Fruit fly (Drosophila melanogaster) whole organism, larva: Measurements from ENCODE around the gene CG15252.

ENCODE experiments used
- noc ChIP-seq: fragments of 200-800 bp; sonication (Bioruptor generic); optimal IDR thresholded peaks from 3 replicates; lab custom pipeline; 2019; ENCODE audit warnings: missing biosample characterization, mild to moderate bottlenecking, missing genetic modification characterization, moderate library complexity

CG15252 gene

DNA sequence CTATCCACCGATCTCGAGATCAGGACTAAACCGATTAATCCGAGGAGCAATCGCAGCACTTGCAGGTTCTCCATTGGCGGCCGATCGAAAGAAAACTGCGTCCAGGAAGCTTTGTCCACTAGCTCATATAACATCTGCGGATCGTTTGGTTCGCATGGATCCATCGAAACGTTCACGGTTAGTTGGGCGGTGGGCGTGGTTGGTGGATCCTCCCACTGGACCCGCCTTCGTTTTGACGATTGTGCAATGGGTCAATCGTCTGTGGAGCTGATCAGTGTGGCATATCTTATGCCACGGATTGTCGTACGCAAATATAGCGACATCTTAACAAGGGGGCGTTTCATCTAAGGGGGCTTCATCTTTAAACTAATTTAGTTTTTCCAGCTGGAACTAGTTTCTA, at the start of gene CG15252:
Gene CG15252 (minus strand): TSS at position 101 of the 400 bp plus-strand sequence.
- TF ChIP-seq noc = no peak

DNA sequence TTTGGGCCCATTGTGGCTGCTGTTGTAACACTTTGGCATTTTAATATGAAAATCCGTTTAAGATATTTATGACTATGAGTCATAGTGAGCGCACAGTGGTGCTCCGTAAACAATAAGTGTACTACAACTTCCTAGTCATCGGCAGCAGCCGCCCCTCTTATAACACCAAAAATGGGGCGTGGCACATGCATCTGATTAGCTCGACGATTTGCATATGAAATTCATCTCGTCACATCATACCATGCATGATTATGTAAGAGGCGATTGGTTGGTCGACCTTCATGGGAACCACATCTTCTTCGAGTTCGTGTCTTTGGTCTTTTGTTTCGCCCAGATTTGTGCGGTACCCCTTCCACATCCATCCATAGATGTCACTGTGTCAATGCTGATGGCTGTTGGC, 49.4 kb upstream of the CG15252 start:
- no peak for TF ChIP-seq noc

DNA sequence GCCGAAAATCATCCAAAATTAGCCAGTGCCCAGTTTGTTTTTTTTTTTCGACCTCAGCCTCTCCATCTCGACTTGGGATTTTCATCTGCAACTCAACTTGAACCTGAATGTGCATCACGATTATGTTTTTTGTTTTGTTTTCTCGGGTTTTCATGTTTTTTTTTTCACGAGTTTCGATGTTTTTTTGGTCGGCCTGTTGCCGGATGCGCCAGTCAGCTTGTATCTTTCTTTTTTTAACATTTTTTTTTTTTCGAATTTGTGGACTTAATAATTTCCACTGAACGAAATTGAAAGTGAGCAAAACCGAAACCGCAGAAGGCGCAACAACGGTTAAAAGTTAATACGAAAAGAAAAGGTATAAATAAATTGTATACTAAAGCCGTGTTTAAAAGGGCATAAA, 41.4 kb upstream of the CG15252 start:
- TF ChIP-seq noc = no peak

DNA sequence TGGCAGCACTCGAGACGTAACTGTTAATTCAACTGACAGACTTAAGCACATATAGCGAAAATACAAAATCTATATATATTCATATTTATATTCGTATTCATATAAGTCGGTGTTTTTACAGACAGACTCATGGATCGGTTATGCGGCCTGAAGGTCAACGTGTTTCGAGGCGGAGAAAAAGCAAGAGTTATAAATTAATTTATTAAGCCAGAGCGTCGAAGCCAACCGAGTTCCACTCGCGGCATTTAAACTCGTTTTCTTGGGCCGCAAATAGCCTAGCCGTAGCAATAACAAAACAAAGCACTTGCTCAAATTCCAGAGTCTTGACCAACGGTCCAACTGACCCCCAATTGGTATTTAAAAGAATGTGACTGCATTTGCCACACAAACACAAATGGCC, 40.5 kb upstream of the CG15252 start:
- TF ChIP-seq noc = no peak

DNA sequence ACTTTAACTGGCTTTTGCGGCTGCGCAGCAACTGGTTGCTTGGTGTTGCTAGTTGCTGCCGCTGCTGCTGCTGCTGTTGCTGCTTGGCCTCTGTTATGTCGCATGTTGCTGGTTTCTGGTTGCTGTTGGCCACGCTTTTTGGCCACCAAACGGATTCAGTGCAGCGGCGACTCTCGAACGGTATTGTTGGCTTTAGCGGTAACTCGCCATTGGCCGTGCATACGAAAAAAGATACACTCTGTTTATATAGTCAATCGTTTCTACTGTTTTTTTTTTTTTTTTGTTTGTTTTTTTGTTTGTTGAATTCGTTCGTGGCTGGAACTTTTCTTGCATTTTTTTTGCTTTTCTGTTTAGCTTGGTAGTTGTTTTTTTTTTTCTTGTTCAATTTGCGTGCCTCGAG, 36.4 kb upstream of the CG15252 start, which contains the start of gene Cht6:
Gene Cht6 (plus strand): TSS at position 122 of the 400 bp plus-strand sequence.
- TF ChIP-seq noc = no peak

DNA sequence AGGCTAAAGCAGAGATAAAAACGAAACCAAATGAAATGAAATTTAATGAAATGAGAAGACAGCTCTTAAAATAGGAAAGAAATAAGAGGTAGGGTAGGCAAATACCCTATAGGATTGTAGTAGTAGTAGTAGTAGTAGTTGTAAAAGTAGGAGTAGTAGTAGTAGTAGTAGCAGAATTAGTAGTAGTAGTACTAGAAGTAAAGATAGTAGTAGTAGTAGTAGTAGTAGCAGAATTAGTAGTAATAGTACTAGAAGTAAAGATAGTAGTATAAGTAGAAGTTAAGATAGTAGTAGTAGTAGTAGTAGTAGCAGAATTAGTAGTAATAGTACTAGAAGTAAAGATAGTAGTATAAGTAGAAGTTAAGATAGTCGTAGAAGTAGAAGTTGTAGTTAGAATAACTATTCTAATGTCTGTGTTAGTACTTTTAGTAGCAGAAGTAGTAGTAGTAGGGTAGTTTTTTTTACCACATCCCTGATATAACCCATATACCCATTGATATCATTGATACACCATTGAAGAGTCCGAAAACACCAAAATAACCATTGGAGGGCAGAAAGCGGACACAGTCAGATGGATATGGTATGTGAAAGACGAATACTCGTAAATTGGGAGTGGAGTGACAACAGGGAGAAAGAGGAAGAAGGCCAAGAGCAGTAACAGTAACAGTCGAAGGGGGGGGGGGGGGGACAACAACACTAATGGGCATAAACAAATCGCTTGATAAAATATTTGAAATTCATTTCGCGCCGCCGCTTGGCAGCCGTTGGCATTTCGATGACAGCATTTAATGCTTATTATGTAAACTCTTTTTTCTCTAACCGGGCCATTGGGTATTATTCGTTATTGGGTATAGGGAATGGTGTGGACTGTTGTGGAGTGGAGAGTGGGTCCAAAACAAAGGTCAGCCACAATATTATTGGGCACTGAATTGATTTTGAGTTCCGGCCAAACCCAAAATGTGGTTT, 34.7 kb upstream of the CG15252 start:
- no peak for TF ChIP-seq noc

DNA sequence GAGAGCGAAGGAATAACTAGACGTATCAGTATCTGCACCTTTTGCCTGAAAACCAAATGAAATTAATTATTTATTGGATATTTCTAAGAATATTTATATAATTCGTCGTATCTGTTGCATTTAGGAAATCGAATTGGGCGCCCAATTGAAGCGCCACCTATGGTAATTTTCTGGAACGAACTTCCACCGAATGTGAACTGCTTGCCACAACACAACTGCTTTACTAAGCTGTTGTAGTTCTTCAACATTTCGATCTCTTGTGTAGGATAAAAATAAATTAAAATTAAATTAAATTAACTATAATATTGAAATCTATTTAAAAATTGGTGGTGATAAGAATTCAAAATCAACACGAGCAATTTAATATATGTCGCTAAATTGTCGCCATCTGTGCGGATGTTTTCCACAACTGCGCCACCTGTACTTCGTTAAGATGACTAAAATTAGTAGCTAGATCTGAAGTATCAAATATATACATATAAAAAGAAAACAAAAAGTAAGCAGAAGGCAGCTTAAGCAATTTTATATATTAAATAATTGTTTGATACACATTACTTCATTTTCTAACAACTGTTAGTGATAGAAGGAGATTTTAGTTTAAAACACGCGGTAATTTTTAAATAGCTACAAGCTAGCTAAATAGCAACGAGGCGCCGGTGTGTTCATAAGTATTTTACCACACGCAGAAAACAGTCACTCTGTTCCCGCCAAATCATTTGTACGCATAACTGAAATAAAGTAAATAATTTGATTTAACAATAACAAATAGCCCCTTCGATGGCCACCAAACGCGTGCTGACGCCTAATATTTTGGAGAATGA, 29.6 kb upstream of the CG15252 start, which contains the start of gene Dna2:
Gene Dna2 (plus strand): TSS at position 688 of the 821 bp plus-strand sequence.
- TF ChIP-seq noc = no peak

DNA sequence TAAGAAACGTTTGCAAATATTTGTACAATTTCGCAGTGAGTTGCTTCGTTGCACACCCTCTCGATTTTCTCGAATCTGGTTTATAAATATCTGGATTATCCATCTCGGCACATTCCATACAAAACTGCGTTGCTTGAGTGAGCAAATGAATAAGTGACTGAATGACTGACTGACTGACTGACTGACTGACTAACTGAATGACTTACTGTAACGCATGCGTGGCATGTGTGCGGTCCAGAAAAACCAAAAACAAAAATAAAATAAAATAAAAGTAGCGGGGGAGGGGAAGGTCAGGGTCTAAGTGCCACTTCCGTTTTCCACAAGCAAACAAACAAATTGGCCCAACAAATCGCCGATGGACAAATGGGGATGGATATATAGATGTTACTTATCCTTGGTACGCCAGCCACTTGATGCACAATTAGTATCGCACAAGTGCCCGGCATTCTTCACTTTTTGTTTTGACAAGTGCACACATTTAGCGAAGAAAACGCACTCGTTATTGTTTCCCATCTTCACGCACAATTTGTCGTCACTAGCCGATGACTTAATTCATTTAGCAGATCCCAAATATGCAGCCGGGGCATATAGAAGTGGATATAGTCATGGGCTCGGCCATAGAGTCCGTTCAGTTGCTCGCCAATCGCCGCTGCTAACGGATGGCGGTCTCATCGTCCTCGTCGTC, 28.4 kb upstream of the CG15252 start, which contains the start of gene CG33557:
Gene CG33557 (plus strand): TSS at position 635 of the 685 bp plus-strand sequence.
- TF ChIP-seq noc = no peak

DNA sequence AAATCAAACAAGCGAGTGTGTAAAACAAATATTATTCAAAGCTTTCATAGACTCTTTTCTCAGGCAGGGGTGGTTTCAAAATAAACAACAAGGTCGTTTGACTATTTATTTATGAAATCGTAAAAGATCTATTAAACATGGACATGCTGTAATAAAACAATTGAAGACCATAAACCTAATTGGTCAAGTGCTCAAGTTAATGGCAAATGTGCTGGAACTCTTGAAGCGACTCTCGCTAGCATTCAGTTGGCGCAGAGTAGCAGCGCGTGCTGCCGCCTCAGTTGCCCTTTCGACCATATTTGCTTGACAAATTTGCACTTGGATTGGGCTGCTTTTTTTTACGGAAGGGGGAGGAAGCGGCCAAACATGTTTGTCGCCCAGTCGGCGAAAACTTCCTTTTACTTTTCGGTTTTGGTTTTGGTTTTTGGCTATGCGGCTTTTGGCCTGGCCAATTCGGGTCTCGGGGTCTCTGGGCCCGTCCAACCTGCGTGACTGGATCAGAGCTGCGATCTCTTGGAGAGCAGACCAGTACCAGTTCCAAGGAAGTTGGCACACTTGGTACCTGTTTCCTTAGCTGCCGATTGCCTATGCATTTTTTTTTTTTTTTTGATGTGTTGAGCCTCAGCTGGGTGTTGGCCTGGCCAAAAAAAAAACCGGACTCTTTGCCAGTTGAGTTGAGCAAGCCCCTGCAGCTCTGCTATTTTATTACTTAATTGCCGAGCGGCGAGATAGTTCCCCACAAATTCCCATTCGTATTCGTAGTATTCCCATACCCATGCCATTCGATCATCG, 13.3 kb upstream of the CG15252 start:
- TF ChIP-seq noc = no peak

DNA sequence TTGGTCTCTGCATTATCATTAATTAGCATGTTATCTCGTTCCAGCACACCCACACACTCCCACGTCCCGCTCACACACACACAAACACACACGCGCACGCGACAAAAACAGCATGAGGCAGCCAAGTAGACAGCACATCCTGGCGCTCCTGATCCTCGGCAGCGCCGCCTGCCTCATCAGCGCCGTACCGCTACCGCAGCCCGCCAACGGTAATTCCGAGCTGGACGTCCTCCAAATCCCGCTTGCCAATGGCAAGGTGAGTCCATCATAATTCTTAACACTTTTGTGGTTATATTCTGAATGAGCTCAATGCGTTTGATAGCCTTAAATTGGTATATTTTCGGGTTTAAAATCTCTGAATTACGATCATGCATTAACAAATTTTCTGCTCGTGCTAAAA, 12.6 kb upstream of the CG15252 start:
- no peak for TF ChIP-seq noc

DNA sequence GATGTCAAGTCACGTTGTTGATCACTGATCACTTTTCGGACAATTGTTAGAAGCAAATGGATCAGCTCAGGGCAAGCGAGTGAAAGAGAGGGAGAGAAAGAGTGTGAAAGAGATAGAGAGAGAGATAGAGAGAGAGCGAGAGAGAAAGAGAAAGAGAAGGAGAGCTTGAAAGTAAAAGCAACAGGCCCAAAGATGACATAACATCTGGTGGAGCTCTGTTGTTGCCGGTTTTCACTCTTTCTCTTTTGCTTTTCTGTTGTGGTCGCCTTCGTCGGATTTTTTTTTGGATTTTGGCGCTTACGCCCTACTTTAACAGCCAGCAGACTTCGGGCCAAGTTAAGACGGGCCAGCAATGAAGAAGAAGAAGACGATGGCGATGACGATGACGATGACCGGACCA, 10.6 kb upstream of the CG15252 start:
- TF ChIP-seq noc = no peak

DNA sequence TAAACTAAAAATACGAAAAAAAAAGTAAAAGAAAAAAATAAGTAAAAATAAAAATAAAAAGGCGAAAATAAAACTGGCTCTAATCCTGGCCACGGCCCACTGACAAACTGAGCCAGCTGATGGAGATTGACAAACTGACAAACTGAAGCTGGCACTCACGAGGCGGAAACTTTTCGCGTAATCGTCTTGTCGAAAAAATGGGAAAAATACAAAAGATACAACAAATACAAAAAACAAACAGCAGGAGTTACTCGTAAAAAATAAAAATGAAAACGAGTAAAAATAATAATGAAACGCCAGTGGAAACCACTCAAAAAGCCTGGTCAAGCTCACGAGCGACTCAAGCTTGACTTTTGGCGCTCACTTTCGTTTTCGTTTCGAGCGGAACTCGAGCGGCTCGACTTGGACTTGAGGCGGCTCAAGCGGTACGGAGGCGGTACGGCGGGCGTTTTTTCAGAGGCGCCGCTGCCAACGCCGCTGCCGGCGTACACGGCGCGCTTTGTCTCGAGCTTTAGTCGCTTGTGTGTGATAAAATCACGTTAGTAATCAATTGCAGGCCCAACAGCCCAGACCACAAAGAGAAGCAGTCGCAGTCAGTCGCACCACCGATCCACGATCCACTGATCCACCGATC, 8.9 kb upstream of the CG15252 start, which contains the start of gene CG32694:
Gene CG32694 (plus strand): TSS at position 537 of the 634 bp plus-strand sequence.
- TF ChIP-seq noc = no peak

DNA sequence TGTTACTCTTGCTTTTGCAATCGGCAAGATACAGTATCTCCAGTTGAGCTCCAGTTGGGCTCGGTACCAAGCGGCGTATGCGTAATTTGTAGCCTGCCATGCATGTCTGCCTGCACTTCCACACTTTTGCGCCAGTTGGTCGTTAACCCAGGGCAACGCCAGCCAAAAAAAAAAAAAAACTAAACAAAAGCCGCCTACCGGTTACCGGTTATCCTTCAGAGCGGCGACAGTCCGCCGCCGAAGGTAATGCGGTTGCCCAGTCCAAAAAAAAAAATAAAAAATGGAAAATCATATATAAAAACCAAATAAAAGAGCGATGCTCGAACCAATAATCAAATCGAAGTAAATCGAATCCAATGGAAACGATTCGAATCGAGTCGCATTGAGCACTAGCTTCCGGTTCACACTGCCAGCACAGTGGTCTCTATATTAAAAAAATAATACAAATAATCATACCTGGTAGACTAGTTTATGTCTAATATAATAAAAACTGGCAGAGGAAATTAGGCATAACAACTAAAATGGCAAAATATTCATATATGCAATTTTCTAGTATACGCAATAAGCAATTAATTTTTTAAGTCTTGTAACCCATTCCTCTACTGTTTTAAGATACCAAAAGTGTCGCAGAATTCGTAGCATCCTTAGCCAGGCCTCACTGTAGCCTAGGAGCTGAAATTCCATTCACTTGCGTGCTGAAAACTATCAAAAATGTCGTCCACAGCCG, 7.2 kb upstream of the CG15252 start:
- no peak for TF ChIP-seq noc

DNA sequence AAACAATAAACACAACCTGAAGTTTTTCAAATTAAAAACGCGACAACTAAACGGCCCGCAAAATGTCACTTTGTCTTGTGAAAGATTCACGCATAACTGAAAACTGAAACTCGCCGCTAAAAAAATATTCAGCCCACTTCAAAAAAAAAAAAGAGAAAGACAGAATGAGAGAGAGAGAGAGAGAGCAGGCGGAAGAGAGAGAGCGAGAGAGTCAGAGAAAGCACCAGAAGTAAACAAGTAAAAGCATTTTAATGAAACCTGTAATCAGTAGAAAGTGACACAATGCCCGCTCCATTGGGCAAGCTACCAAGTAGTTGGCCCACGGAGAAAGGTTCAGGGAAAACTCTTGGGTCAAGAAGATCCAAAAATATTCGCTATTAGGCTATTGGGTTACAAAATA, 3.1 kb downstream of the CG15252 start, which contains the start of gene CG43386:
Gene CG43386 (minus strand): TSS at position 101 of the 400 bp plus-strand sequence.
- TF ChIP-seq noc = no peak
